Worm (Caenorhabditis elegans) whole organism, mixed stage, embryonic: ENCODE data around the gene sams-5.

Experiments used
- M03D4.4 ChIP-seq: sonication (generic microtip); optimal IDR thresholded peaks from 2 replicates; lab custom pipeline; 2017; ENCODE audit warnings: mild to moderate bottlenecking, missing genetic modification characterization, missing compliant biosample characterization
- bed-3 ChIP-seq: fragments of 200-800 bp; sonication (Bioruptor generic); optimal IDR thresholded peaks from 3 replicates; lab custom pipeline; 2018; ENCODE audit warnings: mild to moderate bottlenecking, missing genetic modification characterization, moderate library complexity, missing compliant biosample characterization
- ceh-39 ChIP-seq: fragments of 150-350 bp; optimal IDR thresholded peaks from 2 replicates; lab custom pipeline; 2014; ENCODE audit warnings: missing biosample characterization, missing genetic modification characterization
- ceh-43 ChIP-seq: fragments of 200-800 bp; sonication (Bioruptor generic); optimal IDR thresholded peaks from 2 replicates; lab custom pipeline; 2018; ENCODE audit warnings: mild to moderate bottlenecking, missing genetic modification characterization, moderate library complexity, missing compliant biosample characterization
- ceh-83 ChIP-seq: fragments of 200-800 bp; sonication (Bioruptor generic); optimal IDR thresholded peaks from 2 replicates; lab custom pipeline; 2018; ENCODE audit warnings: mild to moderate bottlenecking, missing genetic modification characterization, missing compliant biosample characterization
- ces-1 ChIP-seq: fragments of 150-350 bp; optimal IDR thresholded peaks from 2 replicates; lab custom pipeline; 2014; ENCODE audit warnings: missing biosample characterization, missing genetic modification reagents, missing genetic modification characterization
- cnd-1 ChIP-seq: fragments of 200-800 bp; sonication (Bioruptor generic); optimal IDR thresholded peaks from 2 replicates; lab custom pipeline; 2018; ENCODE audit warnings: mild to moderate bottlenecking, missing genetic modification characterization, missing compliant biosample characterization
- elt-1 ChIP-seq: sonication (generic microtip); optimal IDR thresholded peaks from 2 replicates; lab custom pipeline; 2017; ENCODE audit warnings: missing genetic modification characterization, mild to moderate bottlenecking, missing compliant biosample characterization, antibody characterized with exemption, moderate library complexity, borderline replicate concordance; ENCODE audit not compliant: insufficient read depth
- elt-3 ChIP-seq: fragments of 150-350 bp; optimal IDR thresholded peaks from 2 replicates; lab custom pipeline; 2014; ENCODE audit warnings: missing biosample characterization, missing genetic modification characterization
- flh-1 ChIP-seq: fragments of 200-800 bp; sonication (Bioruptor generic); optimal IDR thresholded peaks from 2 replicates; lab custom pipeline; 2018; ENCODE audit warnings: mild to moderate bottlenecking, missing genetic modification characterization, moderate library complexity, missing compliant biosample characterization
- ham-2 ChIP-seq: fragments of 200-800 bp; sonication (Bioruptor generic); optimal IDR thresholded peaks from 2 replicates; lab custom pipeline; 2018; ENCODE audit warnings: mild to moderate bottlenecking, missing genetic modification characterization, missing compliant biosample characterization
- hlh-1 ChIP-seq: fragments of 150-350 bp; optimal IDR thresholded peaks from 2 replicates; lab custom pipeline; 2014; ENCODE audit warnings: missing biosample characterization, missing genetic modification reagents, missing genetic modification characterization
- lin-32 ChIP-seq: fragments of 200-800 bp; sonication (Bioruptor generic); optimal IDR thresholded peaks from 2 replicates; lab custom pipeline; 2018; ENCODE audit warnings: mild to moderate bottlenecking, missing genetic modification characterization, missing compliant biosample characterization
- mab-5 ChIP-seq: fragments of 150-350 bp; optimal IDR thresholded peaks from 2 replicates; lab custom pipeline; 2014; ENCODE audit warnings: missing biosample characterization, missing genetic modification characterization
- mep-1 ChIP-seq: fragments of 150-350 bp; optimal IDR thresholded peaks from 2 replicates; lab custom pipeline; 2017; ENCODE audit warnings: missing biosample characterization, missing genetic modification reagents, missing genetic modification characterization, inconsistent platforms
- mls-2 ChIP-seq: sonication (generic microtip); optimal IDR thresholded peaks from 2 replicates; lab custom pipeline; 2016; ENCODE audit warnings: mild to moderate bottlenecking, missing genetic modification characterization, moderate library complexity, missing compliant biosample characterization
- nhr-12 ChIP-seq: fragments of 150-350 bp; optimal IDR thresholded peaks from 2 replicates; lab custom pipeline; 2014; ENCODE audit warnings: missing biosample characterization, missing genetic modification characterization
- nhr-2 ChIP-seq: fragments of 150-350 bp; optimal IDR thresholded peaks from 2 replicates; lab custom pipeline; 2014; ENCODE audit warnings: missing biosample characterization, missing genetic modification characterization
- nhr-28 ChIP-seq: fragments of 150-350 bp; optimal IDR thresholded peaks from 2 replicates; lab custom pipeline; 2014; ENCODE audit warnings: missing biosample characterization, missing genetic modification characterization
- nhr-76 ChIP-seq: sonication (generic microtip); optimal IDR thresholded peaks from 2 replicates; lab custom pipeline; 2017; ENCODE audit warnings: missing biosample characterization, missing genetic modification characterization
- sem-2 ChIP-seq: fragments of 200-800 bp; sonication (Bioruptor generic); optimal IDR thresholded peaks from 2 replicates; lab custom pipeline; 2018; ENCODE audit warnings: mild to moderate bottlenecking, missing genetic modification characterization, missing compliant biosample characterization
- snpc-4 ChIP-seq: fragments of 150-350 bp; optimal IDR thresholded peaks from 2 replicates; lab custom pipeline; 2014; ENCODE audit warnings: missing biosample characterization, missing genetic modification characterization
- sptf-1 ChIP-seq: sonication (generic microtip); optimal IDR thresholded peaks from 2 replicates; lab custom pipeline; 2017; ENCODE audit warnings: mild to moderate bottlenecking, missing genetic modification characterization, moderate library complexity, missing compliant biosample characterization
- tbx-8 ChIP-seq: fragments of 200-800 bp; sonication (Bioruptor generic); optimal IDR thresholded peaks from 2 replicates; lab custom pipeline; 2018; ENCODE audit warnings: mild to moderate bottlenecking, missing genetic modification characterization, moderate library complexity, missing compliant biosample characterization
- unc-120 ChIP-seq: sonication (generic microtip); optimal IDR thresholded peaks from 2 replicates; lab custom pipeline; 2017; ENCODE audit warnings: missing genetic modification characterization, missing compliant biosample characterization; ENCODE audit not compliant: poor library complexity, severe bottlenecking
- unc-39 ChIP-seq: fragments of 150-350 bp; optimal IDR thresholded peaks from 2 replicates; lab custom pipeline; 2014; ENCODE audit warnings: missing biosample characterization, missing genetic modification characterization
- zip-8 ChIP-seq: fragments of 150-350 bp; optimal IDR thresholded peaks from 2 replicates; lab custom pipeline; 2014; ENCODE audit warnings: missing biosample characterization, missing genetic modification characterization

sams-5 gene

ce11 chrIV:6237508-6238227 is 41.7 kb downstream of the sams-5 start, which contains the start of the genes F58F9.6 and F58F9.8:
TSS of gene F58F9.6 (minus strand) at chrIV:6237608.
TSS of gene F58F9.8 (plus strand) at chrIV:6238177.
- TF ChIP-seq hlh-1 (tag; lab: Kevin White, UChicago): no peak
- TF ChIP-seq ham-2 (GFP tag; lab: Kevin White, UChicago): no peak
- TF ChIP-seq nhr-12 (tag; lab: Kevin White, UChicago): no peak
- TF ChIP-seq nhr-28 (tag; lab: Kevin White, UChicago): no peak
- TF ChIP-seq elt-1 (tag; lab: Kevin White, UChicago): no peak
- no peak for TF ChIP-seq ceh-83
- no peak for TF ChIP-seq tbx-8 (GFP tag; lab: Kevin White, UChicago)
- TF ChIP-seq ces-1 (GFP tag; lab: Kevin White, UChicago): no peak
- TF ChIP-seq nhr-2 (tag; lab: Kevin White, UChicago): no peak
- no peak for TF ChIP-seq snpc-4 (tag; lab: Kevin White, UChicago)
- TF ChIP-seq elt-3 (tag; lab: Kevin White, UChicago): no peak
- TF ChIP-seq ceh-39: no peak
- no peak for TF ChIP-seq cnd-1
- no peak for TF ChIP-seq flh-1
- TF ChIP-seq, all 35 proteins: peak for 0

ce11 chrIV:6232769-6233290 is 46.5 kb downstream of the sams-5 start, which contains the start of gene F58F9.3:
TSS of gene F58F9.3 (plus strand) at chrIV:6233240.
- TF ChIP-seq hlh-1 (tag; lab: Kevin White, UChicago) (no peak), unc-120 (tag; lab: Kevin White, UChicago) (no peak), ceh-39 (no peak), ceh-43 (GFP tag; lab: Kevin White, UChicago) (no peak), zip-8 (tag; lab: Kevin White, UChicago) (no peak), nhr-28 (tag; lab: Kevin White, UChicago) (no peak), M03D4.4 (tag; lab: Kevin White, UChicago) (no peak), mls-2 (tag; lab: Kevin White, UChicago) (no peak), bed-3 (GFP tag; lab: Kevin White, UChicago) (no peak), unc-39 (tag; lab: Kevin White, UChicago) (no peak)

ce11 chrIV:6230560-6231073 is 48.7 kb downstream of the sams-5 start, which contains the start of gene F58F9.4:
TSS of gene F58F9.4 (plus strand) at chrIV:6231023.
- TF ChIP-seq nhr-12 (tag; lab: Kevin White, UChicago) (no peak), ceh-39 (no peak), ceh-43 (GFP tag; lab: Kevin White, UChicago) (no peak), ham-2 (GFP tag; lab: Kevin White, UChicago) (no peak), zip-8 (tag; lab: Kevin White, UChicago) (no peak), ces-1 (GFP tag; lab: Kevin White, UChicago) (no peak), sem-2 (no peak), ceh-83 (no peak), sptf-1 (tag; lab: Kevin White, UChicago) (no peak), mls-2 (tag; lab: Kevin White, UChicago) (no peak), tbx-8 (GFP tag; lab: Kevin White, UChicago) (no peak), bed-3 (GFP tag; lab: Kevin White, UChicago) (no peak), mep-1 (no peak), M03D4.4 (tag; lab: Kevin White, UChicago) (no peak), lin-32 (no peak), nhr-76 (tag; lab: Kevin White, UChicago) (no peak), flh-1 (no peak), snpc-4 (tag; lab: Kevin White, UChicago) (no peak), mab-5 (no peak), elt-1 (tag; lab: Kevin White, UChicago) (no peak)

DNA sequence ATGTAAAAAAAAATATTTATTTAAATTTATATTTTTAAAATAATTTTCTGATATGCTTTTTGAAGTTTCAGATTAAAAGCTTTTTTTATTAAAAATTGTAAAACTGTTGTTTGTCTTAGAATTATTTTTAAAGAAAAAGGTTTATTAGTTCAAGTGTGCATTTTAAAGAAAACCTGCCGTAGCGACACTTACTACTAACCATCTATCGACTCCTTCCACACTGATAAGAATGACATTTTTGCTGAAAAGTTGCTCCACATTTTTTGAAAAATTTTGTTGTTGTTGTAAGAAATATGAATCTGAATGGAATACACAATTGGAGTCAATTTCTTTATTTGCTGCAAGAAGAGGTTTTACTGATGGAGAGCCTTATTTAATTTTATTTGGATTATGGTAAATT is 51.3 kb downstream of the sams-5 start, which contains the start of gene C49A9.1:
TSS of gene C49A9.1 (plus strand) at position 217 of the 400 bp plus-strand sequence.
- TF ChIP-seq ceh-83 (no peak), mab-5 (no peak), nhr-12 (tag; lab: Kevin White, UChicago) (no peak), lin-32 (no peak)
